Worm (Caenorhabditis elegans) whole organism, L4 larva: ENCODE data around the gene npr-31.

Experiments used
- D1046.2 ChIP-seq: fragments of 200-800 bp; sonication (Bioruptor generic); IDR thresholded peaks from 2 replicates; pipeline ENCODE4 v1.3.6; 2022; ENCODE audit warnings: missing genetic modification characterization, missing compliant biosample characterization
- F10B5.3 ChIP-seq: sonication (generic microtip); optimal IDR thresholded peaks from 2 replicates; lab custom pipeline; 2016; ENCODE audit warnings: mild to moderate bottlenecking, missing genetic modification characterization, missing compliant biosample characterization
- F37D6.2 ChIP-seq: sonication (generic microtip); optimal IDR thresholded peaks from 2 replicates; lab custom pipeline; 2016; ENCODE audit warnings: mild to moderate bottlenecking, missing genetic modification characterization, missing compliant biosample characterization
- F44E2.7 ChIP-seq: fragments of 200-800 bp; sonication (Bioruptor generic); IDR thresholded peaks from 2 replicates; pipeline ENCODE4 v2.1.2; 2022; ENCODE audit warnings: missing genetic modification characterization, missing compliant biosample characterization
- T20F7.1 ChIP-seq: fragments of 200-800 bp; sonication (Bioruptor generic); optimal IDR thresholded peaks from 2 replicates; lab custom pipeline; 2018; ENCODE audit warnings: mild to moderate bottlenecking, missing genetic modification characterization, missing compliant biosample characterization
- T26A8.4 ChIP-seq: fragments of 200-800 bp; sonication (Bioruptor generic); IDR thresholded peaks from 2 replicates; pipeline ENCODE4 v1.3.6; 2022; ENCODE audit warnings: missing genetic modification characterization, missing compliant biosample characterization
- Y105C5A.15 ChIP-seq: fragments of 200-800 bp; sonication (Bioruptor generic); IDR thresholded peaks from 2 replicates; pipeline ENCODE4 v1.3.6; 2022; ENCODE audit warnings: missing genetic modification characterization, missing compliant biosample characterization
- ZK337.2 ChIP-seq: fragments of 200-800 bp; sonication (Bioruptor generic); IDR thresholded peaks from 2 replicates; pipeline ENCODE4 v1.3.6; 2022; ENCODE audit warnings: missing genetic modification reagents, missing genetic modification characterization, missing compliant biosample characterization
- aha-1 ChIP-seq: fragments of 150-350 bp; peaks from one replicate; lab custom pipeline; 2014; ENCODE audit warnings: missing biosample characterization, missing genetic modification characterization
- arid-1 ChIP-seq: fragments of 200-800 bp; sonication (Bioruptor generic); conservative IDR thresholded peaks from 2 replicates; pipeline ENCODE4 v1.3.6; 2022; ENCODE audit warnings: missing genetic modification reagents, missing genetic modification characterization, missing compliant biosample characterization
- ceh-28 ChIP-seq: fragments of 150-350 bp; optimal IDR thresholded peaks from 2 replicates; lab custom pipeline; 2014; ENCODE audit warnings: missing biosample characterization, missing genetic modification reagents, missing genetic modification characterization
- ceh-32 ChIP-seq: sonication (generic microtip); optimal IDR thresholded peaks from 2 replicates; lab custom pipeline; 2016; ENCODE audit warnings: mild to moderate bottlenecking, missing genetic modification characterization, missing compliant biosample characterization; ENCODE audit not compliant: poor library complexity
- ceh-62 ChIP-seq: sonication (generic microtip); optimal IDR thresholded peaks from 2 replicates; lab custom pipeline; 2017; ENCODE audit warnings: missing biosample characterization, missing genetic modification characterization
- daf-19 ChIP-seq: fragments of 200-800 bp; sonication (Bioruptor generic); conservative IDR thresholded peaks from 2 replicates; pipeline ENCODE4 v1.3.6; 2022; ENCODE audit warnings: missing genetic modification characterization, missing compliant biosample characterization
- dmd-8 ChIP-seq: fragments of 200-800 bp; sonication (Bioruptor generic); IDR thresholded peaks from 2 replicates; pipeline ENCODE4 v1.3.6; 2022; ENCODE audit warnings: missing genetic modification characterization, missing compliant biosample characterization
- dmd-9 ChIP-seq: fragments of 200-800 bp; sonication (Bioruptor generic); IDR thresholded peaks from 2 replicates; pipeline ENCODE4 v1.3.6; 2022; ENCODE audit warnings: missing genetic modification reagents, missing genetic modification characterization, missing compliant biosample characterization
- egl-43 ChIP-seq: fragments of 200-800 bp; sonication (Bioruptor generic); IDR thresholded peaks from 2 replicates; pipeline ENCODE4 v1.3.6; 2022; ENCODE audit warnings: missing genetic modification reagents, missing genetic modification characterization, missing compliant biosample characterization
- hlh-30 ChIP-seq: sonication (generic microtip); optimal IDR thresholded peaks from 2 replicates; lab custom pipeline; 2017; ENCODE audit warnings: antibody characterized with exemption, mild to moderate bottlenecking, missing genetic modification characterization, missing compliant biosample characterization; ENCODE audit not compliant: insufficient read depth
- hmg-1.1 ChIP-seq: fragments of 200-800 bp; sonication (Bioruptor generic); IDR thresholded peaks from 2 replicates; pipeline ENCODE4 v1.3.6; 2022; ENCODE audit warnings: missing genetic modification reagents, missing genetic modification characterization, missing compliant biosample characterization
- jun-1 ChIP-seq: fragments of 150-350 bp; optimal IDR thresholded peaks from 2 replicates; lab custom pipeline; 2014; ENCODE audit warnings: missing biosample characterization, missing genetic modification reagents, missing genetic modification characterization
- lim-7 ChIP-seq: fragments of 200-800 bp; sonication (Bioruptor generic); IDR thresholded peaks from 2 replicates; pipeline ENCODE4 v1.3.6; 2022; ENCODE audit warnings: missing genetic modification characterization, missing compliant biosample characterization
- lin-13 ChIP-seq: fragments of 150-350 bp; optimal IDR thresholded peaks from 2 replicates; lab custom pipeline; 2014; ENCODE audit warnings: missing biosample characterization, missing genetic modification reagents, missing genetic modification characterization
- lin-38 ChIP-seq: fragments of 200-800 bp; sonication (Bioruptor generic); IDR thresholded peaks from 2 replicates; pipeline ENCODE4 v1.3.6; 2022; ENCODE audit warnings: missing genetic modification reagents, missing genetic modification characterization, missing compliant biosample characterization
- lir-3 ChIP-seq: sonication (generic microtip); optimal IDR thresholded peaks from 2 replicates; lab custom pipeline; 2016; ENCODE audit warnings: mild to moderate bottlenecking, missing genetic modification characterization, missing compliant biosample characterization
- lsy-2 ChIP-seq, 2 experiments: fragments of 150-350 bp in 1 of 2; sonication (generic microtip) in 1 of 2; optimal IDR thresholded peaks; 2 replicates each; lab custom pipeline; 2014 to 2017; ENCODE audit warnings: missing biosample characterization in 2 of 2, missing genetic modification characterization in 2 of 2
- madf-5 ChIP-seq, 2 experiments: fragments of 200-800 bp; sonication (Bioruptor generic); IDR thresholded peaks; 2 replicates each; pipeline ENCODE4 v1.3.6; 2022; ENCODE audit warnings: missing compliant biosample characterization in 2 of 2, missing genetic modification characterization in 2 of 2
- madf-9 ChIP-seq: fragments of 200-800 bp; sonication (Bioruptor generic); conservative IDR thresholded peaks from 2 replicates; pipeline ENCODE4 v1.3.6; 2022; ENCODE audit warnings: missing genetic modification reagents, missing genetic modification characterization, missing compliant biosample characterization
- mdl-1 ChIP-seq, 2 experiments: fragments of 150-350 bp in 1 of 2; sonication (generic microtip) in 1 of 2; optimal IDR thresholded peaks; 2 replicates each; lab custom pipeline; 2014 to 2017; ENCODE audit warnings: missing biosample characterization in 2 of 2, missing genetic modification characterization in 2 of 2
- mdt-29 ChIP-seq: fragments of 200-800 bp; sonication (Bioruptor generic); IDR thresholded peaks from 2 replicates; pipeline ENCODE4 v1.3.6; 2022; ENCODE audit warnings: missing genetic modification reagents, missing genetic modification characterization, missing compliant biosample characterization
- mes-2 ChIP-seq: sonication (generic microtip); optimal IDR thresholded peaks from 2 replicates; lab custom pipeline; 2016; ENCODE audit warnings: missing genotype, mild to moderate bottlenecking, missing genetic modification characterization, missing compliant biosample characterization; ENCODE audit not compliant: poor library complexity, severe bottlenecking
- mxl-2 ChIP-seq: fragments of 200-800 bp; sonication (Bioruptor generic); conservative IDR thresholded peaks from 2 replicates; pipeline ENCODE4 v1.3.6; 2022; ENCODE audit warnings: missing genetic modification reagents, missing genetic modification characterization, missing compliant biosample characterization
- mxl-3 ChIP-seq: fragments of 200-800 bp; sonication (Bioruptor generic); optimal IDR thresholded peaks from 2 replicates; lab custom pipeline; 2018; ENCODE audit warnings: mild to moderate bottlenecking, missing genetic modification characterization, missing compliant biosample characterization
- nhr-111 ChIP-seq: fragments of 200-800 bp; sonication (Bioruptor generic); optimal IDR thresholded peaks from 2 replicates; lab custom pipeline; 2018; ENCODE audit warnings: mild to moderate bottlenecking, missing genetic modification characterization, missing compliant biosample characterization
- nhr-25 ChIP-seq: sonication (generic microtip); optimal IDR thresholded peaks from 2 replicates; lab custom pipeline; 2017; ENCODE audit warnings: missing genetic modification characterization, mild to moderate bottlenecking, missing compliant biosample characterization, antibody characterized with exemption, moderate library complexity, borderline replicate concordance; ENCODE audit not compliant: insufficient read depth
- nhr-28 ChIP-seq: fragments of 150-350 bp; optimal IDR thresholded peaks from 2 replicates; lab custom pipeline; 2014; ENCODE audit warnings: missing biosample characterization, missing genetic modification characterization
- nhr-48 ChIP-seq: sonication (generic microtip); optimal IDR thresholded peaks from 2 replicates; lab custom pipeline; 2016; ENCODE audit warnings: mild to moderate bottlenecking, missing genetic modification characterization, missing compliant biosample characterization
- nhr-6 ChIP-seq: fragments of 150-350 bp; optimal IDR thresholded peaks from 2 replicates; lab custom pipeline; 2014; ENCODE audit warnings: missing biosample characterization, missing genetic modification characterization
- rbr-2 ChIP-seq: sonication (generic microtip); optimal IDR thresholded peaks from 2 replicates; lab custom pipeline; 2016; ENCODE audit warnings: missing genotype, missing genetic modification characterization, missing compliant biosample characterization
- sdz-12 ChIP-seq: fragments of 200-800 bp; sonication (Bioruptor generic); optimal IDR thresholded peaks from 2 replicates; lab custom pipeline; 2018; ENCODE audit warnings: mild to moderate bottlenecking, missing genetic modification characterization, missing compliant biosample characterization
- skn-1 ChIP-seq: fragments of 150-350 bp; optimal IDR thresholded peaks from 2 replicates; lab custom pipeline; 2014; ENCODE audit warnings: missing biosample characterization, missing genetic modification characterization
- snpc-1.2 ChIP-seq: fragments of 200-800 bp; sonication (Bioruptor generic); IDR thresholded peaks from 2 replicates; pipeline ENCODE4 v1.3.6; 2022; ENCODE audit warnings: missing genetic modification reagents, missing genetic modification characterization, missing compliant biosample characterization
- unc-39 ChIP-seq: sonication (generic microtip); optimal IDR thresholded peaks from 2 replicates; lab custom pipeline; 2017; ENCODE audit warnings: missing biosample characterization, missing genetic modification characterization
- unc-62 ChIP-seq, 3 experiments: fragments of 150-350 bp in 1 of 3; sonication (generic microtip); optimal IDR thresholded peaks in 2 of 3; peaks in 1 of 3; 1 replicate in 1 of 3; 2 replicates in 2 of 3; lab custom pipeline; 2014 to 2017; ENCODE audit warnings: missing biosample characterization in 3 of 3, missing genetic modification characterization in 3 of 3, missing genetic modification reagents in 3 of 3, missing genotype in 1 of 3
- zag-1 ChIP-seq: fragments of 150-350 bp; optimal IDR thresholded peaks from 2 replicates; lab custom pipeline; 2014; ENCODE audit warnings: missing biosample characterization, missing genetic modification characterization
- zfp-3 ChIP-seq: fragments of 200-800 bp; sonication (Bioruptor generic); conservative IDR thresholded peaks from 2 replicates; pipeline ENCODE4 v1.3.6; 2022; ENCODE audit warnings: missing genetic modification reagents, missing genetic modification characterization, missing compliant biosample characterization
- zip-2 ChIP-seq: fragments of 150-350 bp; optimal IDR thresholded peaks from 2 replicates; lab custom pipeline; 2014; ENCODE audit warnings: missing biosample characterization, missing genetic modification characterization

The npr-31 gene

DNA sequence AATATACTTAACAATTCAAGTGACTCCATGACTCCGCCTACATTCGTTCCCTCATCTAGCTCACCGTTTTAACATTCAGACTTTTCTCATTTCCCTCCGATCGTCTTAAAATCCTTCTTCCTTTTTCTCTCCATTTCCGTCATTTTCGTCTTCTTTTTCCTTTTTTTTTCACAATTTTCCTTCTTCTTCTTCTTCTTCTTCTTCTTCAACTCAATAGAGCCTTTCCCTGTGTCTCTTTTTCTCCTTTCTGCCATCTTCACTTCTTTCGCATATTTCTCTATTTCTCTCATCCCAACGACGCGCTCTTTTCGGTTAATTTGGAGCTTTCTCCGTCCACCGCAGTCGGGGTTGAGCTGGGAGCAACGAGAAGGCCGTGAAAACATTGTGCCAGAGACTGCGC, 38.2 kb downstream of the npr-31 start (continued):
- TF ChIP-seq unc-62 (GFP tag; optimal IDR thresholded peaks at IDR 0.05 in 1 of 2; lab: Kevin White, UChicago) (no peak), unc-62 (tag; optimal IDR thresholded peaks at IDR 0.05; lab: Kevin White, UChicago) (no peak), nhr-28 (no peak), F44E2.7 (GFP tag; lab: Robert Waterston, UW) (no peak), lin-13 (GFP tag; lab: Kevin White, UChicago) (no peak), F10B5.3 (tag; lab: Kevin White, UChicago) (no peak), mes-2 (tag; lab: Kevin White, UChicago) (no peak), zfp-3 (GFP tag; lab: Robert Waterston, UW) (no peak), ceh-62 (tag; lab: Kevin White, UChicago) (no peak), aha-1 (tag; lab: Kevin White, UChicago) (peak; percentile 90)

DNA sequence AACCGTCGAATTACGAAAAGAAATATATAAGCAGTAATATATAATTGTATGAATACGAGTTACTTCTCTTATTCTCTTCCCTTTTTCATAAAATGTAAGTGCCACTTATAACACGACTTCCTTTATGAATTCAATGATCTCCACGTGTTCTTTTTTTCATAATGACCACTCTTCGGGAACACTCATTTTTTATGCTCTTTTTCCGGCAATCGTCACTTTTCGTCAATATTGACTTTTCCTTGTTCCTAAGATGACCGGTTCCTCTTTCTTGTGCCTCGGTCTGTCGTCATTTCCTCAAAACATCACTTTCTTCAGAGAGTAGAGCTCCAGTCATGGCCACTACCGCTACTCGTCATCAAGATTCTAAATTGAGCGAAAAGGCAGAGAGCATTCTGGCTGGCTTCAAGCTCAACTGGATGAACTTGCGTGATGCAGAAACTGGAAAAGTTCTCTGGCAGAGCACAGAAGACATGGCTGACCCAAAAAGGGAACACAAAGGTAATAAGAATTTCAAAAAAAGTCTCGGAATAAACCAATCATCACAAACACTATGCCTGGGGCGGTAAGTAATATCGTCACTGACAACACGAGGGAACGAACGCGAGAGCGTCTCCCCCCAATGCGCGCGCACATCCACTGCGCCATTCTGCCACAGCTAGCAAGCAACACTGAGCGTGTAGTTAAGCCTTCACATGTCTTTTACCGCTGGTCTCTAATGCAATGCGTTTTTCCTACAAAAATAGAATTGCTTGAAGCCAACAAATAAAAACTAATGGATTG, 39.3 kb downstream of the npr-31 start, which contains the start of gene pdl-1:
Gene pdl-1, plus strand, starts transcription at position 309 of the 780 bp plus-strand sequence.
- peak; percentile 94 for TF ChIP-seq lir-3
- TF ChIP-seq zag-1 (tag; lab: Kevin White, UChicago): no peak
- no peak; the same call in 1 of the 2 replicates for TF ChIP-seq mxl-2 (GFP tag; lab: Robert Waterston, UW)
- TF ChIP-seq mdt-29 (GFP tag; lab: Robert Waterston, UW): peak; percentile 85
- peak; percentile 15 for TF ChIP-seq nhr-25 (tag; lab: Kevin White, UChicago)
- TF ChIP-seq madf-5 (GFP tag; IDR thresholded peaks at IDR 0.05; lab: Robert Waterston, UW): peak; percentile 74 to 96; a peak in 3 of 4 replicates
- TF ChIP-seq ZK337.2 (GFP tag; lab: Robert Waterston, UW): peak; percentile 81
- TF ChIP-seq nhr-6 (tag; lab: Kevin White, UChicago): peak; percentile 46
- peak; percentile 87 for TF ChIP-seq lin-38 (GFP tag; lab: Robert Waterston, UW)
- TF ChIP-seq arid-1: peak; percentile 94
- peak; percentile 97 for TF ChIP-seq dmd-8 (GFP tag; lab: Robert Waterston, UW)
- peak; percentile 18 for TF ChIP-seq nhr-28
- TF ChIP-seq dmd-9 (GFP tag; lab: Robert Waterston, UW): peak; percentile 81
- peak; percentile 76 for TF ChIP-seq nhr-48 (tag; lab: Kevin White, UChicago)
- TF ChIP-seq egl-43 (GFP tag; lab: Robert Waterston, UW): peak; percentile 98
- TF ChIP-seq mdl-1 (tag; optimal IDR thresholded peaks at IDR 0.05; lab: Kevin White, UChicago): peak in 1 of 2 experiments; percentile 7
- TF ChIP-seq lsy-2 (tag; optimal IDR thresholded peaks at IDR 0.05; lab: Kevin White, UChicago): peak in 1 of 2 experiments; percentile 72
- TF ChIP-seq F37D6.2 (tag; lab: Kevin White, UChicago): peak; percentile 68
- no peak for TF ChIP-seq jun-1 (tag; lab: Kevin White, UChicago)
- peak; percentile 86 for TF ChIP-seq snpc-1.2
- peak; percentile 51 for TF ChIP-seq ceh-32 (tag; lab: Kevin White, UChicago)
- no peak for TF ChIP-seq ceh-28
- no peak for TF ChIP-seq skn-1 (tag; lab: Kevin White, UChicago)
- TF ChIP-seq aha-1 (tag; lab: Kevin White, UChicago): peak; percentile 67
- peak; percentile 67 for TF ChIP-seq T20F7.1
- peak; percentile 88 for TF ChIP-seq sdz-12 (GFP tag; lab: Kevin White, UChicago)
- TF ChIP-seq unc-39 (tag; lab: Kevin White, UChicago): no peak
- TF ChIP-seq rbr-2 (tag; lab: Kevin White, UChicago): peak; percentile 84
- peak; percentile 53 for TF ChIP-seq mxl-3 (GFP tag; lab: Kevin White, UChicago)
- TF ChIP-seq D1046.2 (GFP tag; lab: Robert Waterston, UW): peak; percentile 85
- peak; percentile 91 for TF ChIP-seq nhr-111 (GFP tag; lab: Kevin White, UChicago)
- TF ChIP-seq daf-19 (GFP tag; lab: Robert Waterston, UW): peak; percentile 96
- TF ChIP-seq hlh-30 (tag; lab: Kevin White, UChicago): peak; percentile 58
- peak; percentile 95 for TF ChIP-seq hmg-1.1 (GFP tag; lab: Robert Waterston, UW)
- TF ChIP-seq lim-7: peak; percentile 99
- peak; percentile 63; the same call in 1 of the 2 replicates for TF ChIP-seq zfp-3 (GFP tag; lab: Robert Waterston, UW)
- peak; percentile 94 for TF ChIP-seq F44E2.7 (GFP tag; lab: Robert Waterston, UW)
- peak; percentile 73 for TF ChIP-seq zip-2 (tag; lab: Kevin White, UChicago)
- peak; percentile 93 for TF ChIP-seq T26A8.4
- TF ChIP-seq madf-9: peak; percentile 76
- TF ChIP-seq Y105C5A.15 (GFP tag; lab: Robert Waterston, UW): 0 out of 2 replicates have a peak, but pooled peaks have one; percentile 68
